Worm (Caenorhabditis elegans) whole organism, L4 larva: ENCODE results near the gene F35C11.2.

Experiments used
- D1046.2 ChIP-seq: fragments of 200-800 bp; sonication (Bioruptor generic); IDR thresholded peaks from 2 replicates; pipeline ENCODE4 v1.3.6; 2022; ENCODE audit warnings: missing genetic modification characterization, missing compliant biosample characterization
- R02D3.7 ChIP-seq: fragments of 150-350 bp; sonication (generic microtip); optimal IDR thresholded peaks from 3 replicates; lab custom pipeline; 2014; ENCODE audit warnings: missing biosample characterization, missing genetic modification characterization
- T26A8.4 ChIP-seq: fragments of 200-800 bp; sonication (Bioruptor generic); IDR thresholded peaks from 2 replicates; pipeline ENCODE4 v1.3.6; 2022; ENCODE audit warnings: missing genetic modification characterization, missing compliant biosample characterization
- Y5F2A.4 ChIP-seq: fragments of 200-800 bp; sonication (Bioruptor generic); optimal IDR thresholded peaks from 2 replicates; lab custom pipeline; 2018; ENCODE audit warnings: mild to moderate bottlenecking, missing genetic modification characterization, missing compliant biosample characterization
- aha-1 ChIP-seq: fragments of 150-350 bp; peaks from one replicate; lab custom pipeline; 2014; ENCODE audit warnings: missing biosample characterization, missing genetic modification characterization
- ama-1 ChIP-seq: fragments of 150-350 bp; optimal IDR thresholded peaks from 2 replicates; lab custom pipeline; 2014; ENCODE audit warnings: inconsistent platforms, mixed read lengths
- ceh-20 ChIP-seq: fragments of 200-800 bp; sonication (Bioruptor generic); IDR thresholded peaks from 2 replicates; pipeline ENCODE4 v1.3.6; 2022; ENCODE audit warnings: missing genetic modification reagents, missing genetic modification characterization, missing compliant biosample characterization
- ceh-32 ChIP-seq: sonication (generic microtip); optimal IDR thresholded peaks from 2 replicates; lab custom pipeline; 2016; ENCODE audit warnings: mild to moderate bottlenecking, missing genetic modification characterization, missing compliant biosample characterization; ENCODE audit not compliant: poor library complexity
- ceh-44 ChIP-seq: fragments of 200-800 bp; sonication (Bioruptor generic); IDR thresholded peaks from 2 replicates; pipeline ENCODE4 v1.3.6; 2022; ENCODE audit warnings: missing genetic modification reagents, missing genetic modification characterization, missing compliant biosample characterization
- cey-2 ChIP-seq: sonication (generic microtip); optimal IDR thresholded peaks from 3 replicates; lab custom pipeline; 2017; ENCODE audit warnings: missing genetic modification characterization, mild to moderate bottlenecking, missing compliant biosample characterization, antibody characterized with exemption, borderline replicate concordance; ENCODE audit not compliant: insufficient read depth
- dmd-6 ChIP-seq: fragments of 200-800 bp; sonication (Bioruptor generic); IDR thresholded peaks from 2 replicates; pipeline ENCODE4 v1.3.6; 2022; ENCODE audit warnings: missing genetic modification reagents, missing genetic modification characterization, missing compliant biosample characterization
- dmd-8 ChIP-seq: fragments of 200-800 bp; sonication (Bioruptor generic); IDR thresholded peaks from 2 replicates; pipeline ENCODE4 v1.3.6; 2022; ENCODE audit warnings: missing genetic modification characterization, missing compliant biosample characterization
- dpl-1 ChIP-seq: fragments of 150-350 bp; optimal IDR thresholded peaks from 2 replicates; lab custom pipeline; 2014; ENCODE audit warnings: missing biosample characterization, missing genetic modification reagents, missing genetic modification characterization
- dve-1 ChIP-seq: sonication (generic microtip); optimal IDR thresholded peaks from 2 replicates; lab custom pipeline; 2017; ENCODE audit warnings: antibody characterized with exemption, mild to moderate bottlenecking, missing genetic modification characterization, missing compliant biosample characterization; ENCODE audit not compliant: insufficient read depth
- hlh-11 ChIP-seq: fragments of 200-800 bp; sonication (Bioruptor generic); optimal IDR thresholded peaks from 2 replicates; lab custom pipeline; 2018; ENCODE audit warnings: mild to moderate bottlenecking, missing genetic modification characterization, missing compliant biosample characterization
- hlh-30 ChIP-seq: sonication (generic microtip); optimal IDR thresholded peaks from 2 replicates; lab custom pipeline; 2017; ENCODE audit warnings: antibody characterized with exemption, mild to moderate bottlenecking, missing genetic modification characterization, missing compliant biosample characterization; ENCODE audit not compliant: insufficient read depth
- hmg-1.1 ChIP-seq: fragments of 200-800 bp; sonication (Bioruptor generic); IDR thresholded peaks from 2 replicates; pipeline ENCODE4 v1.3.6; 2022; ENCODE audit warnings: missing genetic modification reagents, missing genetic modification characterization, missing compliant biosample characterization
- jun-1 ChIP-seq: fragments of 150-350 bp; optimal IDR thresholded peaks from 2 replicates; lab custom pipeline; 2014; ENCODE audit warnings: missing biosample characterization, missing genetic modification reagents, missing genetic modification characterization
- lin-1 ChIP-seq: fragments of 200-800 bp; sonication (Bioruptor generic); IDR thresholded peaks from 2 replicates; pipeline ENCODE4 v1.3.6; 2022; ENCODE audit warnings: missing genetic modification reagents, missing genetic modification characterization, missing compliant biosample characterization
- lin-13 ChIP-seq: fragments of 150-350 bp; optimal IDR thresholded peaks from 2 replicates; lab custom pipeline; 2014; ENCODE audit warnings: missing biosample characterization, missing genetic modification reagents, missing genetic modification characterization
- lin-38 ChIP-seq: fragments of 200-800 bp; sonication (Bioruptor generic); IDR thresholded peaks from 2 replicates; pipeline ENCODE4 v1.3.6; 2022; ENCODE audit warnings: missing genetic modification reagents, missing genetic modification characterization, missing compliant biosample characterization
- lsy-2 ChIP-seq, 2 experiments: fragments of 150-350 bp in 1 of 2; sonication (generic microtip) in 1 of 2; optimal IDR thresholded peaks; 2 replicates each; lab custom pipeline; 2014 to 2017; ENCODE audit warnings: missing biosample characterization in 2 of 2, missing genetic modification characterization in 2 of 2
- madf-5 ChIP-seq, 2 experiments: fragments of 200-800 bp; sonication (Bioruptor generic); IDR thresholded peaks; 2 replicates each; pipeline ENCODE4 v1.3.6; 2022; ENCODE audit warnings: missing compliant biosample characterization in 2 of 2, missing genetic modification characterization in 2 of 2
- madf-9 ChIP-seq: fragments of 200-800 bp; sonication (Bioruptor generic); conservative IDR thresholded peaks from 2 replicates; pipeline ENCODE4 v1.3.6; 2022; ENCODE audit warnings: missing genetic modification reagents, missing genetic modification characterization, missing compliant biosample characterization
- mdl-1 ChIP-seq, 2 experiments: fragments of 150-350 bp in 1 of 2; sonication (generic microtip) in 1 of 2; optimal IDR thresholded peaks; 2 replicates each; lab custom pipeline; 2014 to 2017; ENCODE audit warnings: missing biosample characterization in 2 of 2, missing genetic modification characterization in 2 of 2
- mep-1 ChIP-seq: fragments of 150-350 bp; sonication (generic microtip); optimal IDR thresholded peaks from 3 replicates; lab custom pipeline; 2014; ENCODE audit warnings: missing biosample characterization, missing genetic modification characterization
- mes-2 ChIP-seq: sonication (generic microtip); optimal IDR thresholded peaks from 2 replicates; lab custom pipeline; 2016; ENCODE audit warnings: missing genotype, mild to moderate bottlenecking, missing genetic modification characterization, missing compliant biosample characterization; ENCODE audit not compliant: poor library complexity, severe bottlenecking
- mxl-3 ChIP-seq: fragments of 200-800 bp; sonication (Bioruptor generic); optimal IDR thresholded peaks from 2 replicates; lab custom pipeline; 2018; ENCODE audit warnings: mild to moderate bottlenecking, missing genetic modification characterization, missing compliant biosample characterization
- nhr-25 ChIP-seq: sonication (generic microtip); optimal IDR thresholded peaks from 2 replicates; lab custom pipeline; 2017; ENCODE audit warnings: missing genetic modification characterization, mild to moderate bottlenecking, missing compliant biosample characterization, antibody characterized with exemption, moderate library complexity, borderline replicate concordance; ENCODE audit not compliant: insufficient read depth
- nhr-28 ChIP-seq: fragments of 150-350 bp; optimal IDR thresholded peaks from 2 replicates; lab custom pipeline; 2014; ENCODE audit warnings: missing biosample characterization, missing genetic modification characterization
- nhr-48 ChIP-seq: sonication (generic microtip); optimal IDR thresholded peaks from 2 replicates; lab custom pipeline; 2016; ENCODE audit warnings: mild to moderate bottlenecking, missing genetic modification characterization, missing compliant biosample characterization
- nhr-77 ChIP-seq: fragments of 150-350 bp; optimal IDR thresholded peaks from 2 replicates; lab custom pipeline; 2014; ENCODE audit warnings: missing biosample characterization, missing genetic modification characterization
- rbr-2 ChIP-seq: sonication (generic microtip); optimal IDR thresholded peaks from 2 replicates; lab custom pipeline; 2016; ENCODE audit warnings: missing genotype, missing genetic modification characterization, missing compliant biosample characterization
- sdz-12 ChIP-seq: fragments of 200-800 bp; sonication (Bioruptor generic); optimal IDR thresholded peaks from 2 replicates; lab custom pipeline; 2018; ENCODE audit warnings: mild to moderate bottlenecking, missing genetic modification characterization, missing compliant biosample characterization
- snpc-1.2 ChIP-seq: fragments of 200-800 bp; sonication (Bioruptor generic); IDR thresholded peaks from 2 replicates; pipeline ENCODE4 v1.3.6; 2022; ENCODE audit warnings: missing genetic modification reagents, missing genetic modification characterization, missing compliant biosample characterization
- snpc-4 ChIP-seq: fragments of 150-350 bp; optimal IDR thresholded peaks from 2 replicates; lab custom pipeline; 2014; ENCODE audit warnings: missing biosample characterization, missing genetic modification characterization
- spr-1 ChIP-seq: sonication (generic microtip); optimal IDR thresholded peaks from 2 replicates; lab custom pipeline; 2016; ENCODE audit warnings: mild to moderate bottlenecking, missing genetic modification characterization, missing compliant biosample characterization
- unc-130 ChIP-seq: sonication (generic microtip); optimal IDR thresholded peaks from 2 replicates; lab custom pipeline; 2016; ENCODE audit warnings: missing genetic modification reagents, missing genetic modification characterization, missing compliant biosample characterization
- unc-62 ChIP-seq, 3 experiments: fragments of 150-350 bp in 1 of 3; sonication (generic microtip); optimal IDR thresholded peaks in 2 of 3; peaks in 1 of 3; 1 replicate in 1 of 3; 2 replicates in 2 of 3; lab custom pipeline; 2014 to 2017; ENCODE audit warnings: missing biosample characterization in 3 of 3, missing genetic modification characterization in 3 of 3, missing genetic modification reagents in 3 of 3, missing genotype in 1 of 3
- vab-7 ChIP-seq: fragments of 200-800 bp; sonication (Bioruptor generic); IDR thresholded peaks from 2 replicates; pipeline ENCODE4 v1.3.6; 2022; ENCODE audit warnings: missing genetic modification reagents, missing genetic modification characterization, missing compliant biosample characterization
- zip-11 ChIP-seq: fragments of 200-800 bp; sonication (Bioruptor generic); IDR thresholded peaks from 2 replicates; pipeline ENCODE4 v1.3.6; 2022; ENCODE audit warnings: missing genetic modification characterization, missing compliant biosample characterization
- zip-2 ChIP-seq: fragments of 150-350 bp; optimal IDR thresholded peaks from 2 replicates; lab custom pipeline; 2014; ENCODE audit warnings: missing biosample characterization, missing genetic modification characterization

F35C11.2 gene

DNA sequence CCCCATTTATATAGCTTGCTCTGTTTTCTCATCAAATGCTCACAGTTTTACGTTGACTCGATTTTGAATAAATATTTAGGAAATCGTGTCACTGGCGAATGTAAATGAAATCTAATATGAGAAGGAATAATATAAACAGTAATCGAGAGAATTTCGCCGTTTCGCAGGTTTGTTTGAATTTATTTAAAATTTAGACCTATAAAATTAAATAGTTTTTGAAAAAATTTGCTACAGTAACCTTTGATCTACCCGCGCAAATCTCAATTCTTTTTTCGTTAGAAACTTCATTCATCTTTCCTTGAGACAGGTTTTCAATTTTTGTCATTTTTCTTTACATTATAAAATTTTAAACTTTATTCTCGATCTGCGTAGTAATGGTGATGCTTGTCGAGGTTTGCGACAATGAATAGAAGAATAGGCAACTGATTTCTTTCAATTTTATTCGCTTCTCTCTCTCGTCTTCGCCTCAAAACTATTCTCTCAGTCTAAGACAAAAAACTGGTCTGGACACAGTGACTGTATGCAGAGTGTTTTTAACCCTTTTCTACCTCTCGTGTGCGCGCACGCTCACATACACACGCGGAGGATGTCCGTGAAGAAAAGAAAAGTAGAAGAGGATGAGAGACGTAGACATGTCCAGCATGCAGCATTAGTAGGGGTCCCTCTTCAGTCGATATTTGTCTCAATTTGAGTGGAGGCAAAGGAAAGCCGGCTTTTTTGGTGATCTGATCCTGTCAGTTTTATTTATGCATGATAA, 26.1 kb downstream of the F35C11.2 start, which contains the start of gene dab-1:
TSS of gene dab-1 (plus strand) at position 78 of the 757 bp plus-strand sequence.
- TF ChIP-seq unc-130 (GFP tag; lab: Kevin White, UChicago) (peak; percentile 24), dmd-6 (no peak), ceh-32 (tag; lab: Kevin White, UChicago) (no peak), hlh-11 (peak; percentile 53), zip-11 (GFP tag; lab: Robert Waterston, UW) (no peak), nhr-77 (tag; lab: Kevin White, UChicago) (peak; percentile 41), madf-5 (GFP tag; IDR thresholded peaks at IDR 0.05; lab: Robert Waterston, UW) (no peak), lsy-2 (tag; optimal IDR thresholded peaks at IDR 0.05; lab: Kevin White, UChicago) (peak in 1 of 2 experiments; percentile 25), mes-2 (tag; lab: Kevin White, UChicago) (no peak), rbr-2 (tag; lab: Kevin White, UChicago) (no peak), hlh-30 (tag; lab: Kevin White, UChicago) (peak; percentile 76), R02D3.7 (tag; lab: Kevin White, UChicago) (no peak), snpc-1.2 (GFP tag; lab: Robert Waterston, UW) (no peak), nhr-28 (peak; percentile 85), lin-1 (no peak), nhr-25 (tag; lab: Kevin White, UChicago) (peak; percentile 25), hmg-1.1 (GFP tag; lab: Robert Waterston, UW) (no peak), ceh-20 (no peak), T26A8.4 (GFP tag; lab: Robert Waterston, UW) (no peak), D1046.2 (GFP tag; lab: Robert Waterston, UW) (no peak), Y5F2A.4 (GFP tag; lab: Kevin White, UChicago) (no peak), mdl-1 (tag; optimal IDR thresholded peaks at IDR 0.05; lab: Kevin White, UChicago) (peak; percentile 90 to 97), madf-9 (GFP tag; lab: Robert Waterston, UW) (no peak), unc-62 (GFP tag; optimal IDR thresholded peaks at IDR 0.05 in 1 of 2; lab: Kevin White, UChicago) (peak in 1 of 2 experiments; percentile 75), unc-62 (tag; optimal IDR thresholded peaks at IDR 0.05; lab: Kevin White, UChicago) (no peak), zip-2 (no peak), lin-38 (GFP tag; lab: Robert Waterston, UW) (0 out of 2 replicates have a peak, but pooled peaks have one; percentile 24), dpl-1 (GFP tag; lab: Kevin White, UChicago) (no peak), ceh-44 (GFP tag; lab: Robert Waterston, UW) (no peak), dmd-8 (no peak), nhr-48 (tag; lab: Kevin White, UChicago) (peak; percentile 22), sdz-12 (GFP tag; lab: Kevin White, UChicago) (no peak), vab-7 (no peak), aha-1 (tag; lab: Kevin White, UChicago) (peak; percentile 73), jun-1 (tag; lab: Kevin White, UChicago) (no peak), dve-1 (tag; lab: Kevin White, UChicago) (peak; percentile 39), lin-13 (GFP tag; lab: Kevin White, UChicago) (no peak), snpc-4 (tag; lab: Kevin White, UChicago) (no peak), spr-1 (no peak), mxl-3 (GFP tag; lab: Kevin White, UChicago) (peak; percentile 94), mep-1 (tag; lab: Kevin White, UChicago) (peak; percentile 56), cey-2 (tag; lab: Kevin White, UChicago) (peak; percentile 51), ama-1 (no peak)
